Worm (Caenorhabditis elegans) whole organism, L4/young adult: Measurements from ENCODE around the gene chil-10.

Source experiments
- W03F9.2 ChIP-seq: fragments of 150-350 bp; optimal IDR thresholded peaks from 2 replicates; lab custom pipeline; 2014; ENCODE audit warnings: missing biosample characterization, missing genetic modification characterization
- dao-5 ChIP-seq: sonication (generic microtip); optimal IDR thresholded peaks from 2 replicates; lab custom pipeline; 2016; ENCODE audit warnings: missing genotype, missing genetic modification characterization, moderate library complexity, missing compliant biosample characterization
- him-1 ChIP-seq: sonication (generic microtip); optimal IDR thresholded peaks from 2 replicates; lab custom pipeline; 2016; ENCODE audit warnings: missing genotype, missing genetic modification reagents, missing genetic modification characterization, missing compliant biosample characterization

DNA sequence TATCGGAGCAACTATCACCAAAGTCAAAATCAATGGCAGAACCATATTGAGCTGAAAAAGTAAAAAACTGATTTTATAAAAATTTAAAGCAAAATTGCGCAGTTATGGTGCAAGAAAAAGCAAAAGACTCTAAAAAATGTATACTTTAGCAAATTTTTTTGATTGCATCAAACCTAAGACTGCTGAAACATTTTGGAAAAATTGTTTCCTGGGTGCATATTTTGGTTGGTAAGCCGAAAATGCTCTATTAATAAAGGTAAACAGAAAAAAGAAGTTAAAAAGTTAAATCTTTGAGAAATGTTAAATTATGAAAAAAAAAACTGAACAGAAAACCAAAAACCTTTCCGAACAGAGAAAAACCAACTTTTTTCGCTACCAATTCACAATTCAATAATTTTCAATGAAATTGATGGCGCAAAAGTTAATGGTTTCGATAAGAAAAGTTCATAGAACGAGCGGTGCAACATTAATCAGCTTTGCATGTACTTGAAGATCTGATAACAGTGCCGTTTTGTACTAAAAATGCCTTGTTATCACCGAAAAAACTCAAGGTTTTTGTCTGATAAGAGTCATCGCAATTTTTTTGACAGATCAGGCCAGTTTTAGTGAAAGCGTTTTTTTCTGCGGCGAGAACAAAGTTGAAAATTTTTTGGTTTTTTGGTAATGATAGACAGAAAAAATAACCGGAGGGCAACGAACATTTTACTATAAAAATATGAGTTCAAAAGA lies 20.4 kb downstream of the chil-10 start, which contains the start of gene abhd-3.2:
- TF ChIP-seq him-1 (no peak), dao-5 (tag; lab: Kevin White, UChicago) (no peak), W03F9.2 (tag; lab: Kevin White, UChicago) (no peak)
